Fruit fly (Drosophila melanogaster) whole organism, embryonic: ENCODE results near the gene CNPYb.

Experiments used
- CG10209 ChIP-seq: fragments of 200-800 bp; sonication (Bioruptor generic); optimal IDR thresholded peaks from 3 replicates; lab custom pipeline; 2017; ENCODE audit warnings: missing biosample characterization, mild to moderate bottlenecking, missing genetic modification characterization, missing genetic modification reagents
- CG12104 ChIP-seq: fragments of 200-800 bp; sonication (Bioruptor generic); optimal IDR thresholded peaks from 3 replicates; lab custom pipeline; 2016; ENCODE audit warnings: missing biosample characterization, missing genetic modification characterization
- CG12236 ChIP-seq: fragments of 200-800 bp; sonication (Bioruptor generic); optimal IDR thresholded peaks from 2 replicates; lab custom pipeline; 2016; ENCODE audit warnings: missing biosample characterization, missing genetic modification characterization
- CG12769 ChIP-seq: fragments of 200-800 bp; sonication (Bioruptor generic); optimal IDR thresholded peaks from 2 replicates; lab custom pipeline; 2019; ENCODE audit warnings: missing biosample characterization, mild to moderate bottlenecking, missing genetic modification characterization, moderate library complexity
- CG13894 ChIP-seq: fragments of 200-800 bp; sonication (Bioruptor generic); optimal IDR thresholded peaks from 3 replicates; lab custom pipeline; 2018; ENCODE audit warnings: missing biosample characterization, mild to moderate bottlenecking, missing genetic modification characterization, moderate library complexity
- CG15073 ChIP-seq: fragments of 200-800 bp; sonication (Bioruptor generic); optimal IDR thresholded peaks from 2 replicates; lab custom pipeline; 2016; ENCODE audit warnings: missing biosample characterization, missing genetic modification characterization
- CG17361 ChIP-seq: fragments of 200-800 bp; sonication (Bioruptor generic); IDR thresholded peaks from 3 replicates; pipeline ENCODE4 v1.3.6; 2022; ENCODE audit warnings: missing biosample characterization, missing genetic modification characterization
- CG18764 ChIP-seq: fragments of 200-800 bp; sonication (Bioruptor generic); optimal IDR thresholded peaks from 3 replicates; lab custom pipeline; 2016; ENCODE audit warnings: missing biosample characterization, missing genetic modification characterization
- CG2199 ChIP-seq: fragments of 200-800 bp; sonication (Bioruptor generic); IDR thresholded peaks from 3 replicates; pipeline ENCODE4 v1.3.6; 2022; ENCODE audit warnings: missing biosample characterization, missing genetic modification characterization
- CG32767 ChIP-seq: fragments of 200-800 bp; sonication (Bioruptor generic); IDR thresholded peaks from 2 replicates; pipeline ENCODE4 v1.3.6; 2022; ENCODE audit warnings: missing biosample characterization, missing genetic modification characterization
- CG4360 ChIP-seq: fragments of 200-800 bp; sonication (Bioruptor generic); IDR thresholded peaks from 2 replicates; pipeline ENCODE4 v1.3.6; 2022; ENCODE audit warnings: missing biosample characterization, missing genetic modification characterization
- CG43689 ChIP-seq: fragments of 200-800 bp; sonication (Bioruptor generic); IDR thresholded peaks from 2 replicates; pipeline ENCODE4 v1.3.6; 2022; ENCODE audit warnings: missing biosample characterization, missing genetic modification characterization
- CG6272 ChIP-seq: fragments of 200-800 bp; sonication (Bioruptor generic); IDR thresholded peaks from 2 replicates; pipeline ENCODE4 v1.3.6; 2022; ENCODE audit warnings: missing biosample characterization, missing genetic modification characterization
- CG8281 ChIP-seq: fragments of 200-800 bp; sonication (Bioruptor generic); optimal IDR thresholded peaks from 2 replicates; lab custom pipeline; 2018; ENCODE audit warnings: missing biosample characterization, mild to moderate bottlenecking, missing genetic modification characterization, moderate library complexity
- CG8924 ChIP-seq: fragments of 200-800 bp; optimal IDR thresholded peaks from 3 replicates; lab custom pipeline; 2019; ENCODE audit warnings: missing biosample characterization, mild to moderate bottlenecking, missing genetic modification characterization, moderate library complexity
- Dek ChIP-seq: fragments of 200-800 bp; sonication (Bioruptor generic); optimal IDR thresholded peaks from 3 replicates; lab custom pipeline; 2019; ENCODE audit warnings: missing biosample characterization, mild to moderate bottlenecking, missing genetic modification characterization, moderate library complexity
- Dref ChIP-seq: fragments of 200-800 bp; sonication (Bioruptor generic); IDR thresholded peaks from 2 replicates; pipeline ENCODE4 v1.3.6; 2022; ENCODE audit warnings: missing biosample characterization, missing genetic modification characterization
- Eip74EF ChIP-seq, 2 experiments: fragments of 200-800 bp in 1 of 2; fragments of >200 bp in 1 of 2; sonication (Bioruptor generic) in 1 of 2; optimal IDR thresholded peaks; 2 replicates each; lab custom pipeline; 2017 to 2019; ENCODE audit warnings: missing biosample characterization in 2 of 2, missing genetic modification characterization in 2 of 2, mild to moderate bottlenecking in 1 of 2, moderate library complexity in 1 of 2
- HHEX ChIP-seq: fragments of 200-800 bp; sonication (Bioruptor generic); optimal IDR thresholded peaks from 3 replicates; lab custom pipeline; 2017; ENCODE audit warnings: missing biosample characterization, mild to moderate bottlenecking, missing genetic modification characterization, missing genetic modification reagents
- HLH3B ChIP-seq: fragments of 200-800 bp; sonication (Bioruptor generic); IDR thresholded peaks from 2 replicates; pipeline ENCODE4 v1.3.6; 2022; ENCODE audit warnings: missing biosample characterization, missing genetic modification characterization
- Hmr ChIP-seq: fragments of 200-800 bp; sonication (Bioruptor generic); optimal IDR thresholded peaks from 3 replicates; lab custom pipeline; 2017; ENCODE audit warnings: mild to moderate bottlenecking, missing biosample characterization, missing genetic modification reagents, missing genetic modification characterization
- Hsf ChIP-seq: fragments of 200-800 bp; sonication (Bioruptor generic); optimal IDR thresholded peaks from 3 replicates; lab custom pipeline; 2016; ENCODE audit warnings: missing biosample characterization, missing genetic modification characterization
- Mad ChIP-seq: fragments of 200-800 bp; sonication (Bioruptor generic); optimal IDR thresholded peaks from 2 replicates; lab custom pipeline; 2016; ENCODE audit warnings: missing biosample characterization, missing genetic modification characterization
- Med ChIP-seq: fragments of 200-800 bp; sonication (Bioruptor generic); peaks from one replicate; lab custom pipeline; 2016; ENCODE audit warnings: missing biosample characterization, missing genetic modification characterization, mild to moderate bottlenecking, inconsistent platforms, moderate library complexity
- Side ChIP-seq: fragments of 200-800 bp; sonication (Bioruptor generic); optimal IDR thresholded peaks from 2 replicates; lab custom pipeline; 2016; ENCODE audit warnings: missing biosample characterization, missing genetic modification characterization
- cato ChIP-seq: fragments of 200-800 bp; sonication (Bioruptor generic); optimal IDR thresholded peaks from 2 replicates; lab custom pipeline; 2016; ENCODE audit warnings: missing biosample characterization, missing genetic modification characterization, borderline replicate concordance
- cg ChIP-seq: fragments of 200-800 bp; sonication (Bioruptor generic); optimal IDR thresholded peaks from 3 replicates; lab custom pipeline; 2019; ENCODE audit warnings: missing biosample characterization, mild to moderate bottlenecking, missing genetic modification characterization, moderate library complexity
- eve ChIP-seq, 2 experiments: fragments of >200 bp; optimal IDR thresholded peaks; 2 replicates each; lab custom pipeline; 2017; ENCODE audit warnings: missing biosample characterization in 2 of 2, missing genetic modification characterization in 2 of 2
- ewg ChIP-seq: fragments of 200-800 bp; sonication (Bioruptor generic); optimal IDR thresholded peaks from 3 replicates; lab custom pipeline; 2017; ENCODE audit warnings: mild to moderate bottlenecking, missing biosample characterization, missing genetic modification reagents, missing genetic modification characterization
- grn ChIP-seq: fragments of 200-800 bp; sonication (Bioruptor generic); optimal IDR thresholded peaks from 3 replicates; lab custom pipeline; 2017; ENCODE audit warnings: missing biosample characterization, missing genetic modification characterization
- her ChIP-seq: fragments of 200-800 bp; sonication (Bioruptor generic); optimal IDR thresholded peaks from 2 replicates; lab custom pipeline; 2016; ENCODE audit warnings: missing biosample characterization, missing genetic modification characterization
- hkb ChIP-seq, 2 experiments: fragments of 200-800 bp in 1 of 2; fragments of >200 bp in 1 of 2; sonication (Bioruptor generic) in 1 of 2; IDR thresholded peaks in 1 of 2; optimal IDR thresholded peaks in 1 of 2; 2 replicates each; pipeline versions ENCODE4 v1.3.6 to Lab custom; 2017 to 2022; ENCODE audit warnings: missing biosample characterization in 1 of 2, missing genetic modification characterization in 1 of 2
- kni ChIP-seq: fragments of 200-800 bp; sonication (Bioruptor generic); optimal IDR thresholded peaks from 3 replicates; lab custom pipeline; 2017; ENCODE audit warnings: mild to moderate bottlenecking, missing biosample characterization, missing genetic modification reagents, missing genetic modification characterization
- oc ChIP-seq: fragments of 200-800 bp; sonication (Bioruptor generic); optimal IDR thresholded peaks from 2 replicates; lab custom pipeline; 2018; ENCODE audit warnings: missing biosample characterization, mild to moderate bottlenecking, missing genetic modification characterization, moderate library complexity
- row ChIP-seq: fragments of 200-800 bp; sonication (Bioruptor generic); IDR thresholded peaks from 3 replicates; pipeline ENCODE4 v1.3.6; 2022; ENCODE audit warnings: missing biosample characterization, missing genetic modification characterization
- sens ChIP-seq: fragments of 200-800 bp; sonication (Bioruptor generic); peaks from one replicate; lab custom pipeline; 2016; ENCODE audit warnings: missing biosample characterization, missing genetic modification characterization
- seq ChIP-seq: fragments of 200-800 bp; sonication (Bioruptor generic); IDR thresholded peaks from 2 replicates; pipeline ENCODE4 v1.3.6; 2022; ENCODE audit warnings: missing biosample characterization, missing genetic modification characterization
- so ChIP-seq: fragments of 200-800 bp; sonication (Bioruptor generic); IDR thresholded peaks from 3 replicates; pipeline ENCODE4 v1.3.6; 2022; ENCODE audit warnings: missing biosample characterization, missing genetic modification characterization
- sr ChIP-seq: fragments of 200-800 bp; sonication (Bioruptor generic); IDR thresholded peaks from 3 replicates; pipeline ENCODE4 v1.3.6; 2022; ENCODE audit warnings: missing biosample characterization, missing genetic modification characterization
- z ChIP-seq: fragments of 200-800 bp; sonication (Bioruptor generic); IDR thresholded peaks from 3 replicates; pipeline ENCODE4 v1.3.6; 2022; ENCODE audit warnings: missing biosample characterization, missing genetic modification characterization
- zen ChIP-seq: fragments of 200-800 bp; sonication (Bioruptor generic); optimal IDR thresholded peaks from 3 replicates; lab custom pipeline; 2018; ENCODE audit warnings: missing biosample characterization, mild to moderate bottlenecking, missing genetic modification characterization, moderate library complexity

The CNPYb gene

dm6 chr3L:19054266-19054665, 41.8 kb downstream of the CNPYb start (continued):
- TF ChIP-seq Hmr: no peak
- no peak for TF ChIP-seq zen (tag; lab: Kevin White, UChicago)
- peak; percentile 26; the same call in 1 of the 2 replicates for TF ChIP-seq seq (GFP tag; lab: Robert Waterston, UW)
- peak; percentile 33 for TF ChIP-seq ewg (GFP tag; lab: Kevin White, UChicago)
- TF ChIP-seq, all 482 proteins: peak for 9

- TF ChIP-seq seq (GFP tag; lab: Robert Waterston, UW) (no peak), HHEX (no peak), hkb (optimal IDR thresholded peaks at IDR 0.05; lab: Kevin White, UChicago) (no peak), hkb (GFP tag; IDR thresholded peaks at IDR 0.05; lab: Robert Waterston, UW) (no peak), CG32767 (GFP tag; lab: Robert Waterston, UW) (no peak), CG17361 (no peak), CG10209 (GFP tag; lab: Kevin White, UChicago) (no peak)
Measured at dm6 chr3L:19053339-19053818, 42.6 kb downstream of the CNPYb start, which contains the start of gene CG43407. Gene CG43407 (minus strand): TSS chr3L:19053389.

dm6 chr3L:19051926-19052325, 44.1 kb downstream of the CNPYb start, which contains the start of gene Acp76A:
Gene Acp76A (minus strand): TSS chr3L:19052026.
- peak; percentile 56 for TF ChIP-seq sens
- TF ChIP-seq Eip74EF (GFP tag; optimal IDR thresholded peaks at IDR 0.05; lab: Kevin White, UChicago): no peak

- peak; percentile 56 for TF ChIP-seq sens
- peak; percentile 86 for TF ChIP-seq z (GFP tag; lab: Robert Waterston, UW)
- no peak for TF ChIP-seq CG18764 (GFP tag; lab: Kevin White, UChicago)
- 0 out of 3 replicates have a peak, but pooled peaks have one; percentile 32 for TF ChIP-seq CG2199 (GFP tag; lab: Robert Waterston, UW)
- TF ChIP-seq grn: peak; percentile 86
- peak; percentile 5 for TF ChIP-seq kni (GFP tag; lab: Kevin White, UChicago)
- TF ChIP-seq CG8281 (tag; lab: Kevin White, UChicago): peak; percentile 95
- no peak for TF ChIP-seq Hsf (GFP tag; lab: Kevin White, UChicago)
- TF ChIP-seq CG15073 (GFP tag; lab: Kevin White, UChicago): no peak
- TF ChIP-seq cg (GFP tag; lab: Kevin White, UChicago): peak; percentile 17
- TF ChIP-seq so: 0 out of 3 replicates have a peak, but pooled peaks have one; percentile 20
Measured at dm6 chr3L:19049669-19050510, 46.1 kb downstream of the CNPYb start.

- peak; percentile 52 for TF ChIP-seq CG12769 (tag; lab: Kevin White, UChicago)
- no peak for TF ChIP-seq CG43689 (GFP tag; lab: Robert Waterston, UW)
- TF ChIP-seq CG13894 (tag; lab: Kevin White, UChicago): peak; percentile 100
- no peak for TF ChIP-seq Med (GFP tag; lab: Kevin White, UChicago)
- TF ChIP-seq CG12236 (GFP tag; lab: Kevin White, UChicago): no peak
- TF ChIP-seq Dref: no peak
- TF ChIP-seq grn: peak; percentile 56
- no peak for TF ChIP-seq CG8924 (tag; lab: Kevin White, UChicago)
- no peak for TF ChIP-seq Side (GFP tag; lab: Kevin White, UChicago)
- TF ChIP-seq HLH3B (GFP tag; lab: Robert Waterston, UW): no peak
- TF ChIP-seq CG6272 (GFP tag; lab: Robert Waterston, UW): no peak
- no peak for TF ChIP-seq CG4360 (GFP tag; lab: Robert Waterston, UW)
- 0 out of 3 replicates have a peak, but pooled peaks have one; percentile 22 for TF ChIP-seq sr (GFP tag; lab: Robert Waterston, UW)
- peak in 1 of 2 experiments; percentile 65 for TF ChIP-seq eve (GFP tag; optimal IDR thresholded peaks at IDR 0.05; lab: Kevin White, UChicago)
- TF ChIP-seq row: no peak
- no peak for TF ChIP-seq CG12104 (GFP tag; lab: Kevin White, UChicago)
- TF ChIP-seq oc (tag; lab: Kevin White, UChicago): peak; percentile 68
- TF ChIP-seq her (GFP tag; lab: Kevin White, UChicago): no peak
- no peak for TF ChIP-seq CG18764 (GFP tag; lab: Kevin White, UChicago)
- TF ChIP-seq cato (GFP tag; lab: Kevin White, UChicago): no peak
- no peak for TF ChIP-seq Dek
- TF ChIP-seq Mad (GFP tag; lab: Kevin White, UChicago): no peak
Measured at dm6 chr3L:19048761-19049160, 47.3 kb downstream of the CNPYb start.
